Worm (Caenorhabditis elegans) whole organism, young adult: Measurements from ENCODE around the gene fbxa-76.

Experiments
- B0261.1 ChIP-seq: sonication (generic microtip); optimal IDR thresholded peaks from 2 replicates; lab custom pipeline; 2016; ENCODE audit warnings: mild to moderate bottlenecking, missing genetic modification characterization, moderate library complexity, missing compliant biosample characterization
- F10E7.11 ChIP-seq: sonication (generic microtip); optimal IDR thresholded peaks from 2 replicates; lab custom pipeline; 2017; ENCODE audit warnings: mild to moderate bottlenecking, missing genetic modification characterization, moderate library complexity, missing compliant biosample characterization
- F22D6.2 ChIP-seq: sonication (generic microtip); optimal IDR thresholded peaks from 2 replicates; lab custom pipeline; 2016; ENCODE audit warnings: mild to moderate bottlenecking, missing genetic modification characterization, missing compliant biosample characterization
- F57C9.4 ChIP-seq: sonication (generic microtip); optimal IDR thresholded peaks from 2 replicates; lab custom pipeline; 2017; ENCODE audit warnings: mild to moderate bottlenecking, missing genetic modification characterization, missing compliant biosample characterization
- Y56A3A.18 ChIP-seq: fragments of 200-800 bp; sonication (Bioruptor generic); IDR thresholded peaks from 2 replicates; pipeline ENCODE4 v1.3.6; 2022; ENCODE audit warnings: missing genetic modification reagents, missing genetic modification characterization, missing compliant biosample characterization
- atf-7 ChIP-seq: sonication (generic microtip); optimal IDR thresholded peaks from 2 replicates; lab custom pipeline; 2017; ENCODE audit warnings: mild to moderate bottlenecking, missing genetic modification characterization, missing compliant biosample characterization
- ccch-3 ChIP-seq: fragments of 200-800 bp; sonication (Bioruptor generic); optimal IDR thresholded peaks from 2 replicates; lab custom pipeline; 2018; ENCODE audit warnings: mild to moderate bottlenecking, missing genetic modification characterization, missing compliant biosample characterization
- cebp-1 ChIP-seq, 2 experiments: fragments of 200-800 bp in 1 of 2; sonication (Bioruptor generic) in 1 of 2; sonication (generic microtip) in 1 of 2; IDR thresholded peaks in 1 of 2; optimal IDR thresholded peaks in 1 of 2; 2 replicates each; pipeline versions ENCODE4 v1.3.6 to Lab custom; 2017 to 2022; ENCODE audit warnings: missing compliant biosample characterization in 2 of 2, missing genetic modification characterization in 2 of 2, mild to moderate bottlenecking in 1 of 2, missing genetic modification reagents in 1 of 2, moderate library complexity in 1 of 2
- ceh-100 ChIP-seq: fragments of 200-800 bp; sonication (Bioruptor generic); IDR thresholded peaks from 2 replicates; pipeline ENCODE4 v1.3.6; 2022; ENCODE audit warnings: missing genetic modification reagents, missing genetic modification characterization, missing compliant biosample characterization
- ceh-79 ChIP-seq: sonication (generic microtip); optimal IDR thresholded peaks from 2 replicates; lab custom pipeline; 2017; ENCODE audit warnings: mild to moderate bottlenecking, missing genetic modification characterization, missing compliant biosample characterization
- ceh-91 ChIP-seq: fragments of 200-800 bp; sonication (Bioruptor generic); IDR thresholded peaks from 2 replicates; pipeline ENCODE4 v1.3.6; 2022; ENCODE audit warnings: missing genetic modification reagents, missing genetic modification characterization, missing compliant biosample characterization
- chd-7 ChIP-seq: sonication (generic microtip); optimal IDR thresholded peaks from 2 replicates; lab custom pipeline; 2016; ENCODE audit warnings: mild to moderate bottlenecking, missing genetic modification characterization, moderate library complexity, missing compliant biosample characterization
- dox-1 ChIP-seq: fragments of 200-800 bp; sonication (Bioruptor generic); IDR thresholded peaks from 2 replicates; pipeline ENCODE4 v1.3.6; 2022; ENCODE audit warnings: missing genetic modification reagents, missing genetic modification characterization, missing compliant biosample characterization
- dpff-1 ChIP-seq: sonication (generic microtip); optimal IDR thresholded peaks from 2 replicates; lab custom pipeline; 2017; ENCODE audit warnings: mild to moderate bottlenecking, missing genetic modification characterization, missing compliant biosample characterization
- egrh-3 ChIP-seq: fragments of 200-800 bp; sonication (Bioruptor generic); IDR thresholded peaks from 2 replicates; pipeline ENCODE4 v1.3.6; 2022; ENCODE audit warnings: missing genetic modification reagents, missing genetic modification characterization, missing compliant biosample characterization
- ekl-4 ChIP-seq: fragments of 200-800 bp; sonication (Bioruptor generic); IDR thresholded peaks from 2 replicates; pipeline ENCODE4 v1.3.6; 2022; ENCODE audit warnings: missing genetic modification reagents, missing genetic modification characterization, missing compliant biosample characterization
- hlh-12 ChIP-seq: sonication (generic microtip); optimal IDR thresholded peaks from 2 replicates; lab custom pipeline; 2016; ENCODE audit warnings: missing genetic modification characterization, missing compliant biosample characterization
- hlh-26 ChIP-seq: fragments of 200-800 bp; sonication (Bioruptor generic); conservative IDR thresholded peaks from 2 replicates; pipeline ENCODE4 v1.3.6; 2022; ENCODE audit warnings: missing genetic modification reagents, missing genetic modification characterization, missing compliant biosample characterization
- hmg-1.2 ChIP-seq: fragments of 200-800 bp; sonication (Bioruptor generic); IDR thresholded peaks from 2 replicates; pipeline ENCODE4 v1.3.6; 2022; ENCODE audit warnings: missing genetic modification reagents, missing genetic modification characterization, missing compliant biosample characterization
- hsf-1 ChIP-seq: fragments of 200-800 bp; sonication (Bioruptor generic); IDR thresholded peaks from 2 replicates; pipeline ENCODE4 v1.3.6; 2022; ENCODE audit warnings: missing genetic modification reagents, missing genetic modification characterization, missing compliant biosample characterization
- lag-1 ChIP-seq: fragments of 200-800 bp; sonication (Bioruptor generic); IDR thresholded peaks from 2 replicates; pipeline ENCODE4 v1.3.6; 2022; ENCODE audit warnings: missing genetic modification reagents, missing genetic modification characterization, missing compliant biosample characterization
- let-526 ChIP-seq: fragments of 200-800 bp; sonication (Bioruptor generic); IDR thresholded peaks from 2 replicates; pipeline ENCODE4 v1.3.6; 2022; ENCODE audit warnings: missing genetic modification reagents, missing genetic modification characterization, missing compliant biosample characterization
- let-607 ChIP-seq, 2 experiments: fragments of 200-800 bp in 1 of 2; sonication (Bioruptor generic) in 1 of 2; sonication (generic microtip) in 1 of 2; optimal IDR thresholded peaks; 2 replicates each; lab custom pipeline; 2016 to 2018; ENCODE audit warnings: mild to moderate bottlenecking in 2 of 2, missing compliant biosample characterization in 2 of 2, missing genetic modification characterization in 2 of 2, moderate library complexity in 2 of 2, missing genotype in 1 of 2
- lin-26 ChIP-seq: fragments of 200-800 bp; sonication (Bioruptor generic); IDR thresholded peaks from 2 replicates; pipeline ENCODE4 v1.3.6; 2022; ENCODE audit warnings: missing genetic modification reagents, missing genetic modification characterization, missing compliant biosample characterization
- lin-54 ChIP-seq: fragments of 200-800 bp; sonication (Bioruptor generic); optimal IDR thresholded peaks from 2 replicates; lab custom pipeline; 2018; ENCODE audit warnings: mild to moderate bottlenecking, missing genetic modification characterization, missing compliant biosample characterization
- lsl-1 ChIP-seq: fragments of 200-800 bp; sonication (Bioruptor generic); optimal IDR thresholded peaks from 2 replicates; lab custom pipeline; 2018; ENCODE audit warnings: mild to moderate bottlenecking, missing genetic modification characterization, moderate library complexity, missing compliant biosample characterization
- madf-3 ChIP-seq: fragments of 200-800 bp; sonication (Bioruptor generic); IDR thresholded peaks from 2 replicates; pipeline ENCODE4 v1.3.6; 2022; ENCODE audit warnings: missing genetic modification reagents, missing genetic modification characterization, missing compliant biosample characterization
- mes-4 ChIP-seq: sonication (generic microtip); optimal IDR thresholded peaks from 2 replicates; lab custom pipeline; 2016; ENCODE audit warnings: missing genotype, missing genetic modification characterization, missing compliant biosample characterization
- nhr-120 ChIP-seq: fragments of 200-800 bp; sonication (Bioruptor generic); IDR thresholded peaks from 2 replicates; pipeline ENCODE4 v1.3.6; 2022; ENCODE audit warnings: missing genetic modification characterization, missing compliant biosample characterization
- nhr-80 ChIP-seq: sonication (generic microtip); optimal IDR thresholded peaks from 2 replicates; lab custom pipeline; 2016; ENCODE audit warnings: missing genetic modification characterization, missing compliant biosample characterization
- nhr-90 ChIP-seq: sonication (generic microtip); optimal IDR thresholded peaks from 2 replicates; lab custom pipeline; 2016; ENCODE audit warnings: missing genotype, mild to moderate bottlenecking, missing genetic modification characterization, missing compliant biosample characterization
- rcor-1 ChIP-seq: fragments of 200-800 bp; sonication (Bioruptor generic); IDR thresholded peaks from 2 replicates; pipeline ENCODE4 v1.3.6; 2022; ENCODE audit warnings: missing genetic modification reagents, missing genetic modification characterization, missing compliant biosample characterization
- snpc-1.3 ChIP-seq: sonication (generic microtip); optimal IDR thresholded peaks from 2 replicates; lab custom pipeline; 2017; ENCODE audit warnings: missing genetic modification characterization, mild to moderate bottlenecking, missing compliant biosample characterization, antibody characterized with exemption, moderate library complexity, missing genotype, missing genetic modification reagents; ENCODE audit not compliant: insufficient read depth
- sptf-2 ChIP-seq: fragments of 200-800 bp; sonication (Bioruptor generic); optimal IDR thresholded peaks from 2 replicates; lab custom pipeline; 2018; ENCODE audit warnings: mild to moderate bottlenecking, missing genetic modification characterization, missing compliant biosample characterization
- tbp1 ChIP-seq: fragments of 200-800 bp; sonication (Bioruptor generic); optimal IDR thresholded peaks from 2 replicates; lab custom pipeline; 2018; ENCODE audit warnings: mild to moderate bottlenecking, missing genetic modification characterization, missing compliant biosample characterization
- zfh-2 ChIP-seq: fragments of 200-800 bp; sonication (Bioruptor generic); conservative IDR thresholded peaks from 2 replicates; pipeline ENCODE4 v1.3.6; 2022; ENCODE audit warnings: missing genetic modification reagents, missing genetic modification characterization, missing compliant biosample characterization
- ztf-26 ChIP-seq: sonication (generic microtip); optimal IDR thresholded peaks from 2 replicates; lab custom pipeline; 2017; ENCODE audit warnings: missing genetic modification characterization, missing compliant biosample characterization

The fbxa-76 gene

DNA sequence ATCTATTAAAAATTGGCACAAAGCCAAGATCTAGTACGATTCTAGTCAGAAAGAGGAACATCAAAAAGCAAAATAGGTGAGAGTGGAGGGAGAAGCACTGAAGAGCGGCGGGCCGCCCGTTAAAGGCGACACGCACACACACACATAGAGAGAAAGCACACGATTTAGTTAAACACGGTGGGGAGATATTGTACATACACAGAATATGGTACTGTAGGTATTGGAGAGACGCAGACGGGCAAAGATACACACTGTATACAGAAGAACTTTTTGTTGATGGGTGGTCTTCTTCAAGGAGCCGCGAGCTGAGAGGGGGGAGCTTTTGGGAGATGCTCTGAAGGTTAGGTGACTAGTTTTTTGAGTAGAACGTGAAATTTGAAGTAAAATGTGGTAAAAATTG lies 22.7 kb downstream of the fbxa-76 start:
- TF ChIP-seq hmg-1.2 (GFP tag; lab: Robert Waterston, UW) (peak; percentile 56; the same call in 1 of the 2 replicates), nhr-80 (peak; percentile 62), hlh-12 (tag; lab: Kevin White, UChicago) (no peak), hsf-1 (GFP tag; lab: Robert Waterston, UW) (no peak), lin-26 (GFP tag; lab: Robert Waterston, UW) (no peak)

DNA sequence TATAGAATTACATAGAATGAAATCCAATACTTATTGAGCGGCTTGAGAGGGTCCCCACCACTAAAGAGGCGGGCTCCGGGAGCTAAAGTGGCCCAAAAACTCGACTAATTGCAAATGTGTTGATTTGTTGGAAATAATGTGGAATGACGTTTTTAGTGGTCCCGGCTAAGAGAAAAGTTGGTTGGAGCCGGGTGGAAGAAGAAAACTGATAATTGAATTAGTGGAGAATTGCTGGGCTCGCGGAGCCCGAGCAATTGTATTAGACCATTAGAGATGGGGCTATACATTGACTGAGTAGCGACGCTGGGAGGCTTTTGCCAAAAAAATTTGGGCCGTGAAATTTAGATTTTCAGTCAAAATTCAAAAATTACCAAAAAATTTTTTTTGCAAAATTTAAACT lies 23.4 kb downstream of the fbxa-76 start:
- TF ChIP-seq B0261.1 = no peak
- no peak for TF ChIP-seq ceh-79 (tag; lab: Kevin White, UChicago)
- no peak for TF ChIP-seq rcor-1 (GFP tag; lab: Robert Waterston, UW)
- TF ChIP-seq let-526 (GFP tag; lab: Robert Waterston, UW) = no peak
- no peak for TF ChIP-seq hlh-12 (tag; lab: Kevin White, UChicago)
- TF ChIP-seq lin-54 (GFP tag; lab: Kevin White, UChicago) = no peak

DNA sequence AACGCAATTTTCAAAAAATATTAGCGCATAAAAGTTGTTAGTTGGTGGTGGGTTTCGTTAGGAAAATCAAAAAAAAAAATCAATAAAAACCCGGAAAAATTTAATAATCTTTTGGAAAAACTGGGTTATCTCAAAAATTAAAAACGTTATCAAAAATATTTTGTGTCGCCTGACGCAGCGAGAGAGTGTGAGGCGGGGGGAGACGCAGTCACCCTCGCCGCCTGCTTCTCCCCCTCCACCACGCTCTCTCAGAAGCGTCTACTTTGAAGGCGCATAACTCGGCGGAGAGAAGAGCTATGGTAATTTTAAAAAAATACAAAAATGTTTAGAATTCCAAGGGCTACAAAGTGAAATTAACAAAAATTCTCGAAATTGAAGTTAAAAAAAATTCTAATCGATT lies 23.8 kb downstream of the fbxa-76 start:
- TF ChIP-seq zfh-2 (GFP tag; lab: Robert Waterston, UW) (peak; percentile 66), F57C9.4 (tag; lab: Kevin White, UChicago) (no peak), hmg-1.2 (GFP tag; lab: Robert Waterston, UW) (peak; percentile 76), lag-1 (no peak)

DNA sequence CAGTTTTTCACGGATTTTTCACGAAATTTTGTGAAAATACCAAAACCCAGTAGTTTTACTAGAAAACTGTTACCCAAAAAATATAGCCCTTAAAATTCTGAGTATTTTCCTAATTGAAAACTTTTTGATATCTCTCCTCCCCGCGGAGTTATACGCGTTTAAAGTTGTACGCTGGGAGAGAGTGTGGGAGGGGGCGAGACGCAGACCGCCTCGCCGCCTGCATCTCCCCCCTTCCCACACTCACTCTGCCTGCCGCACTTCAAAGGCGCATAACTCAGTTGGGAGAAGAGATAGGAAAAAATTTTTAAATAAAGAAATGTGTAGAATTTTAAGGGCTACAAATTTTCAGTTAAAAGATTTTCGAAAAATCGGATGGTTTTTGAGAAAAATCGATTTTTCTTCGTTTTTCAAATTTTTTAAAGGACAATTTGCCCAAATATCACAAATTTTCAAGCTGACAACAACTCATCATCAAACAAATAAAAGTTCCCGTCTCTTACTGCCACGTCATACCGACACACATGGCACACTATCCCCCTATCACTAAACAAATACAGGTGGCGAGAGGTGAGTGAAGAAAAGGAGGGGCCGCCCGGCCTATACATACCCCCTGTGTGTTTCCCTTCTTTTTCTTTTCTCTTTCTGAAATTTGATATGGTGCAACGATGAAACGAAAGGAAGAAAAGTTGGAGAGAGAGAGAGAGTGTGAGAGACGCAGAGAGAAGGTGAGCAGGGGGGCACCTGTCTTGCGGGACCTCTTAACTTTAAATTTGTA lies 25.5 kb downstream of the fbxa-76 start:
- TF ChIP-seq nhr-80 (peak; percentile 56), madf-3 (GFP tag; lab: Robert Waterston, UW) (no peak), ceh-91 (GFP tag; lab: Robert Waterston, UW) (no peak), hmg-1.2 (GFP tag; lab: Robert Waterston, UW) (peak; percentile 91), mes-4 (tag; lab: Kevin White, UChicago) (no peak), let-607 (tag; optimal IDR thresholded peaks at IDR 0.05; lab: Kevin White, UChicago) (peak; percentile 56 to 70), cebp-1 (GFP tag; IDR thresholded peaks at IDR 0.05; lab: Robert Waterston, UW) (no peak), cebp-1 (tag; optimal IDR thresholded peaks at IDR 0.05; lab: Kevin White, UChicago) (peak; percentile 30)

DNA sequence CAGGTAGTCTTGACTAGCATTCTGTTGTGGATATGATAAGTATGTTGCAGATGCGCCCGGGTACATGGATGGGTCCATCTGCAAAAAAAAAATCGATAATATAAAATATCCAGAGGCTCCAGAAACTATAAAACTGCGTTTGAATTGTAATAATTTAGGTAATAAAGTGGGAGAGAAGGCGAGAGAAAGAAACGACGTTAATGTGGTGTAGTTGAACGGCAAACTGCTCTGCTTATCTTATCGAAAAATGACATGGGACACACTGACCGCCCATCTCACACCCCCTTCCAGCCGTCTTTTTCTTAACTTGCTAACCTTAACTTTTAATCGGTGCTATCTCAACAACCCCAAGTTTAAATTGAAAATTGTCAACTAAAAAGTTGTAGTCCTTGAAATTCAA lies 27.0 kb downstream of the fbxa-76 start:
- TF ChIP-seq nhr-80 (peak; percentile 80), Y56A3A.18 (GFP tag; lab: Robert Waterston, UW) (no peak)
- TF ChIP-seq, all 124 proteins: peak for 1

DNA sequence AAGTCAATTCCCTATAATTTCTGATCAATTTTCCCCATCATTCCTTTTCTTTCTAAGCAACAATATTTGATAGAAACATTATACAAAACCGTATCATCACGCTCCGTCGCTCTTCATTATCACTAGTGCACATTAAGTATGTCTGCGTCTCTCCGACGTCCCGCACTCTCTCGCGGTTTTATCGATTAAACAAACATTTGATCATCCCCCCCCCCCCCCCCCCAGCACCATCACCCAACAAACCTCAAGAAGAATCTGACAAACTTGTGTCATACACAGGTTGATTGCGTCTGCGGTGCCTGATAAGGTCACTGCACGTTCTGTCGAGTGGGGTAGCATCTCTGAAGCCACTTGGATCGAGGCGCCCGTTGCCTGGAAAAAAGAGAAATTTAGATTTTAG lies 28.9 kb downstream of the fbxa-76 start:
- TF ChIP-seq B0261.1 (no peak), ztf-26 (no peak), snpc-1.3 (tag; lab: Kevin White, UChicago) (no peak), nhr-90 (tag; lab: Kevin White, UChicago) (no peak), sptf-2 (GFP tag; lab: Kevin White, UChicago) (no peak), ceh-100 (no peak), ccch-3 (no peak), egrh-3 (GFP tag; lab: Robert Waterston, UW) (peak; percentile 46; the same call in 1 of the 2 replicates), hlh-26 (no peak), hmg-1.2 (GFP tag; lab: Robert Waterston, UW) (no peak), dpff-1 (tag; lab: Kevin White, UChicago) (no peak), cebp-1 (GFP tag; IDR thresholded peaks at IDR 0.05; lab: Robert Waterston, UW) (no peak), cebp-1 (tag; optimal IDR thresholded peaks at IDR 0.05; lab: Kevin White, UChicago) (peak; percentile 19), nhr-80 (peak; percentile 61), lsl-1 (GFP tag; lab: Kevin White, UChicago) (no peak), F10E7.11 (tag; lab: Kevin White, UChicago) (no peak), tbp1 (GFP tag; lab: Kevin White, UChicago) (no peak), ekl-4 (GFP tag; lab: Robert Waterston, UW) (no peak), dox-1 (peak; percentile 40; the same call in 1 of the 2 replicates), nhr-120 (GFP tag; lab: Robert Waterston, UW) (no peak), atf-7 (tag; lab: Kevin White, UChicago) (peak; percentile 15), F22D6.2 (tag; lab: Kevin White, UChicago) (no peak), chd-7 (tag; lab: Kevin White, UChicago) (no peak)
